Worm (Caenorhabditis elegans) whole organism, L3 larva: Measurements from ENCODE around the gene F17E9.16.

Experiments used
- fkh-10 ChIP-seq: sonication (generic microtip); optimal IDR thresholded peaks from 2 replicates; lab custom pipeline; 2017; ENCODE audit warnings: missing biosample characterization, missing genetic modification reagents, missing genetic modification characterization
- fos-1 ChIP-seq: fragments of 150-350 bp; optimal IDR thresholded peaks from 2 replicates; lab custom pipeline; 2014; ENCODE audit warnings: missing biosample characterization, missing genetic modification characterization
- jun-1 ChIP-seq: fragments of 150-350 bp; optimal IDR thresholded peaks from 2 replicates; lab custom pipeline; 2014; ENCODE audit warnings: missing biosample characterization, missing genetic modification reagents, missing genetic modification characterization
- lin-15B ChIP-seq: fragments of 150-350 bp; optimal IDR thresholded peaks from 2 replicates; lab custom pipeline; 2014; ENCODE audit warnings: missing biosample characterization, missing genetic modification characterization
- mdl-1 ChIP-seq: fragments of 150-350 bp; optimal IDR thresholded peaks from 2 replicates; lab custom pipeline; 2014; ENCODE audit warnings: missing biosample characterization, missing genetic modification characterization
- snpc-4 ChIP-seq: fragments of 150-350 bp; optimal IDR thresholded peaks from 2 replicates; lab custom pipeline; 2014; ENCODE audit warnings: missing biosample characterization, missing genetic modification characterization
- ztf-11 ChIP-seq: fragments of 150-350 bp; optimal IDR thresholded peaks from 2 replicates; lab custom pipeline; 2014; ENCODE audit warnings: missing biosample characterization, missing genetic modification characterization

- TF ChIP-seq fkh-10 (GFP tag; lab: Kevin White, UChicago) = no peak
- TF ChIP-seq ztf-11 (tag; lab: Kevin White, UChicago) = no peak
- TF ChIP-seq fos-1 (tag; lab: Kevin White, UChicago) = no peak
- no peak for TF ChIP-seq snpc-4 (tag; lab: Kevin White, UChicago)
- TF ChIP-seq mdl-1 (tag; lab: Kevin White, UChicago) = no peak
- no peak for TF ChIP-seq lin-15B (tag; lab: Kevin White, UChicago)
- TF ChIP-seq jun-1 (tag; lab: Kevin White, UChicago) = no peak
Measured at ce11 chrIV:8397814-8398213, 45.7 kb downstream of the F17E9.16 start.
